Worm (Caenorhabditis elegans) whole organism, early embryonic: ENCODE measurements around the gene erp-44.3.

Experiments used
- B0310.2 ChIP-seq: sonication (generic microtip); optimal IDR thresholded peaks from 2 replicates; lab custom pipeline; 2016; ENCODE audit warnings: mild to moderate bottlenecking, missing genetic modification characterization, missing compliant biosample characterization
- F13C5.2 ChIP-seq: sonication (generic microtip); optimal IDR thresholded peaks from 2 replicates; lab custom pipeline; 2017; ENCODE audit warnings: mild to moderate bottlenecking, missing genetic modification characterization, inconsistent platforms, missing compliant biosample characterization
- aly-1 ChIP-seq: sonication (generic microtip); optimal IDR thresholded peaks from 2 replicates; lab custom pipeline; 2016; ENCODE audit warnings: missing genetic modification characterization, missing compliant biosample characterization
- ama-1 ChIP-seq: fragments of 150-350 bp; optimal IDR thresholded peaks from 2 replicates; lab custom pipeline; 2014
- ceh-13 ChIP-seq: fragments of 200-800 bp; sonication (Bioruptor generic); optimal IDR thresholded peaks from 2 replicates; lab custom pipeline; 2018; ENCODE audit warnings: mild to moderate bottlenecking, missing genetic modification characterization, missing compliant biosample characterization
- ceh-36 ChIP-seq: sonication (generic microtip); optimal IDR thresholded peaks from 2 replicates; lab custom pipeline; 2016; ENCODE audit warnings: missing genetic modification characterization, inconsistent platforms, missing compliant biosample characterization
- ets-7 ChIP-seq: sonication (generic microtip); optimal IDR thresholded peaks from 2 replicates; lab custom pipeline; 2016; ENCODE audit warnings: missing genotype, missing genetic modification characterization, missing compliant biosample characterization
- flt-1 ChIP-seq: fragments of 200-800 bp; sonication (Bioruptor generic); IDR thresholded peaks from 2 replicates; pipeline ENCODE4 v1.3.6; 2022; ENCODE audit warnings: missing genetic modification characterization, missing compliant biosample characterization
- hmbx-1 ChIP-seq: sonication (generic microtip); optimal IDR thresholded peaks from 2 replicates; lab custom pipeline; 2016; ENCODE audit warnings: mild to moderate bottlenecking, missing genetic modification characterization, missing compliant biosample characterization
- hmg-4 ChIP-seq: fragments of 200-800 bp; sonication (Bioruptor generic); optimal IDR thresholded peaks from 2 replicates; lab custom pipeline; 2018; ENCODE audit warnings: mild to moderate bottlenecking, missing genetic modification characterization, missing compliant biosample characterization
- hnd-1 ChIP-seq: sonication (generic microtip); optimal IDR thresholded peaks from 2 replicates; lab custom pipeline; 2016; ENCODE audit warnings: missing genetic modification characterization, missing compliant biosample characterization
- pes-1 ChIP-seq: fragments of 200-800 bp; sonication (Bioruptor generic); IDR thresholded peaks from 2 replicates; pipeline ENCODE4 v1.3.6; 2022; ENCODE audit warnings: missing genetic modification reagents, missing genetic modification characterization, missing compliant biosample characterization
- scrt-1 ChIP-seq: fragments of 200-800 bp; sonication (Bioruptor generic); IDR thresholded peaks from 2 replicates; pipeline ENCODE4 v1.3.6; 2022; ENCODE audit warnings: missing genetic modification characterization, missing compliant biosample characterization
- sea-1 ChIP-seq: fragments of 200-800 bp; sonication (Bioruptor generic); conservative IDR thresholded peaks from 2 replicates; pipeline ENCODE4 v1.3.6; 2022; ENCODE audit warnings: missing genetic modification characterization, missing compliant biosample characterization
- tbx-11 ChIP-seq: fragments of 200-800 bp; sonication (Bioruptor generic); IDR thresholded peaks from 2 replicates; pipeline ENCODE4 v1.3.6; 2022; ENCODE audit warnings: missing genetic modification characterization, missing compliant biosample characterization
- tbx-37 ChIP-seq: fragments of 200-800 bp; sonication (Bioruptor generic); conservative IDR thresholded peaks from 2 replicates; pipeline ENCODE4 v1.3.6; 2022; ENCODE audit warnings: missing genetic modification reagents, missing genetic modification characterization, missing compliant biosample characterization
- tra-4 ChIP-seq: sonication (generic microtip); optimal IDR thresholded peaks from 2 replicates; lab custom pipeline; 2017; ENCODE audit warnings: missing genetic modification characterization, missing compliant biosample characterization

erp-44.3 gene

DNA sequence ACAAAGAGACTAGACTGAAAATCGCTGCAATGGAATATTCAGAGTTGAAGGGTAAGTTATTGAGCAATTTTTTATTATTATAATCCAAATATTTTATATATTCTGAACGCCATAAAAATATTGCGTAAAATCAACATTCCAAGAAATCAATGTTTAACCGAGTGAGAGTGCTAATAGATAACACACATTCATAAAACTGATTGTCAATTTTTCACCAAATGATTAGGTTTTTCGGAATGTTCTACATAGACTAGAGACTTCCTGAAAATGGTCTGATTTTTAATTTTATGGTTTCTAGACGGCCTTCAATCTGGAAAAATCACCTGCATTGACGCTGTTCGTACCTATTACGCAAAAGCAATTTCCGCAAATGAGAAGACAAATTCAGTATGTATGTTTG, 30.2 kb downstream of the erp-44.3 start:
- no peak for TF ChIP-seq pes-1 (GFP tag; lab: Robert Waterston, UW)
- TF ChIP-seq sea-1 (GFP tag; lab: Robert Waterston, UW), result no peak
- no peak for TF ChIP-seq ama-1
- TF ChIP-seq flt-1 (GFP tag; lab: Robert Waterston, UW), result no peak
- TF ChIP-seq F13C5.2 (tag; lab: Kevin White, UChicago), result no peak
- TF ChIP-seq aly-1, result no peak
- TF ChIP-seq tbx-11, result no peak
- no peak for TF ChIP-seq tra-4 (tag; lab: Kevin White, UChicago)
- no peak for TF ChIP-seq scrt-1 (GFP tag; lab: Robert Waterston, UW)
- no peak for TF ChIP-seq ets-7 (tag; lab: Kevin White, UChicago)
- TF ChIP-seq ceh-13, result no peak
- TF ChIP-seq tbx-37, result no peak
- no peak for TF ChIP-seq hmg-4
- no peak for TF ChIP-seq hmbx-1 (tag; lab: Kevin White, UChicago)
- TF ChIP-seq ceh-36 (tag; lab: Kevin White, UChicago), result no peak
- no peak for TF ChIP-seq hnd-1 (tag; lab: Kevin White, UChicago)

DNA sequence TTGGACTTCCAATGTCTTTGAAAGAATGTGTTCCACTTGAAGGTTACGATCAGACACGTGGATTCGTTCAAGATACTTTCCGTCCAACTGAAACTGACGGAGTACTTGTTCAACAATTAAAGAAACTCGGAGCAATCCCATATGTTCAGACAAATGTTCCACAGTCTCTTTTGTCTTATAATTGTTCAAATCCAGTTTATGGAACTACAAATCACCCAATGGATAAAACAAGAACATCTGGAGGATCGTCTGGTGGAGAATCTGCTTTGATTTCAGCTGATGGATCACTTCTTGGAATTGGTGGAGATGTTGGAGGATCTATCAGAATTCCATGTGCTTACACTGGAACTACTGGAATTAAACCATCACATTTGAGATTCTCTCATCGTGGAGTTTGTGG, 30.7 kb downstream of the erp-44.3 start:
- TF ChIP-seq B0310.2 (tag; lab: Kevin White, UChicago), result no peak
- TF ChIP-seq ceh-13, result no peak
- TF ChIP-seq aly-1, result no peak
- no peak for TF ChIP-seq hmg-4
- no peak for TF ChIP-seq ama-1
- no peak for TF ChIP-seq hmbx-1 (tag; lab: Kevin White, UChicago)
- TF ChIP-seq flt-1 (GFP tag; lab: Robert Waterston, UW), result no peak
- no peak for TF ChIP-seq scrt-1 (GFP tag; lab: Robert Waterston, UW)
- TF ChIP-seq hnd-1 (tag; lab: Kevin White, UChicago), result no peak
- TF ChIP-seq pes-1 (GFP tag; lab: Robert Waterston, UW), result no peak
- no peak for TF ChIP-seq tra-4 (tag; lab: Kevin White, UChicago)
- TF ChIP-seq tbx-37, result no peak
- TF ChIP-seq tbx-11, result no peak
- TF ChIP-seq ceh-36 (tag; lab: Kevin White, UChicago), result no peak
- no peak for TF ChIP-seq F13C5.2 (tag; lab: Kevin White, UChicago)
- no peak for TF ChIP-seq ets-7 (tag; lab: Kevin White, UChicago)
- no peak for TF ChIP-seq sea-1 (GFP tag; lab: Robert Waterston, UW)

ce11 chrIV:8154966-8155365, 32.5 kb downstream of the erp-44.3 start:
- no peak for TF ChIP-seq aly-1
- TF ChIP-seq ama-1, result no peak
- TF ChIP-seq tra-4 (tag; lab: Kevin White, UChicago), result no peak
- no peak for TF ChIP-seq scrt-1 (GFP tag; lab: Robert Waterston, UW)
- no peak for TF ChIP-seq tbx-37
- TF ChIP-seq sea-1 (GFP tag; lab: Robert Waterston, UW), result no peak
- no peak for TF ChIP-seq flt-1 (GFP tag; lab: Robert Waterston, UW)
- TF ChIP-seq F13C5.2 (tag; lab: Kevin White, UChicago), result no peak
- no peak for TF ChIP-seq B0310.2 (tag; lab: Kevin White, UChicago)
- TF ChIP-seq hmbx-1 (tag; lab: Kevin White, UChicago), result no peak

DNA sequence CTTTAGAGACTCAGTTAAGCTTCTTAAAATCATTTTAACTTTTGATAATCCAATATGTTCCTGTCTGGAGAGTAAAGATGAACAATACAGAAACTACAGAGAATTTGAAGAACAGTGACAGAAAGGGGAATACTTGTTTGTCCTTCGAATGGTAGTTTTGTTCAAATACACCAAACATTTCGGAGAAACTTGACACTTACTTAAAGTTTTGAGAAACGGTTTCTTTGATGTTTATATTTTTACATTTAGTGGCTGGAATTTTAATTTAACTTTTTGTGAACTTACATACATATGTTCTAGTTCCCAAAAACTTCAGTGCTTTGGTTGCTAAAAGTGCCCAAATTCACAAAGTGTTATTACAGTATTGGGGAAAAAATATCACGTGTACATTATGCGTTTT, 34.7 kb downstream of the erp-44.3 start, which contains the start of gene B0218.5:
Gene B0218.5 (minus strand): TSS at position 101 of the 400 bp plus-strand sequence.
- TF ChIP-seq tra-4 (tag; lab: Kevin White, UChicago) (no peak), ceh-13 (no peak), ceh-36 (tag; lab: Kevin White, UChicago) (no peak), scrt-1 (GFP tag; lab: Robert Waterston, UW) (no peak), flt-1 (GFP tag; lab: Robert Waterston, UW) (no peak), sea-1 (GFP tag; lab: Robert Waterston, UW) (no peak), tbx-37 (no peak), B0310.2 (tag; lab: Kevin White, UChicago) (no peak), pes-1 (GFP tag; lab: Robert Waterston, UW) (no peak)

DNA sequence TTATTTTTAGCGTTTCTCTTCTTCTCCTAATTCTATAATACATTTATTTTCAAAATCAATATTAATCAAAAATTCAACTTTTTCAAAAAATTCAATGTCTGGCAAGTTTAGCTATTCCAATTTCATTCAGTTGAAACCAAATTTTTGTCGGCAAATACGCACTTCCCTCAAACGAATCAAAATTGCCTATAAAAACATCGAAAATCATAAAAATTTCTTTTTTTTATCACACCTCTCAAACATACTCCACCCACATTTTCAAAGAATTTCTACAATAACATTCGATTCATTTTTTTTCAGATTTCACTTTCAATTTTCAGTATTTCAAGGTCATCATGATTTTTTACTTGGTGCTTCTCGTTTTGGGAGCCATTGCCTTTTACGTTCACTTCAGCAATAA, 36.6 kb downstream of the erp-44.3 start, which contains the start of gene faah-1:
Gene faah-1 (plus strand): TSS at position 301 of the 400 bp plus-strand sequence.
- no peak for TF ChIP-seq tbx-37
- no peak for TF ChIP-seq tra-4 (tag; lab: Kevin White, UChicago)
- no peak for TF ChIP-seq ets-7 (tag; lab: Kevin White, UChicago)
- no peak for TF ChIP-seq aly-1
- no peak for TF ChIP-seq hmbx-1 (tag; lab: Kevin White, UChicago)
- no peak for TF ChIP-seq F13C5.2 (tag; lab: Kevin White, UChicago)
- no peak for TF ChIP-seq flt-1 (GFP tag; lab: Robert Waterston, UW)
- TF ChIP-seq scrt-1 (GFP tag; lab: Robert Waterston, UW), result no peak
- TF ChIP-seq hnd-1 (tag; lab: Kevin White, UChicago), result no peak
- no peak for TF ChIP-seq tbx-11
- no peak for TF ChIP-seq sea-1 (GFP tag; lab: Robert Waterston, UW)
- TF ChIP-seq hmg-4, result no peak
- no peak for TF ChIP-seq ceh-13
- no peak for TF ChIP-seq B0310.2 (tag; lab: Kevin White, UChicago)
- TF ChIP-seq pes-1 (GFP tag; lab: Robert Waterston, UW), result no peak
- no peak for TF ChIP-seq ceh-36 (tag; lab: Kevin White, UChicago)
- no peak for TF ChIP-seq ama-1

- no peak for TF ChIP-seq aly-1
- TF ChIP-seq tra-4 (tag; lab: Kevin White, UChicago), result no peak
- TF ChIP-seq hmbx-1 (tag; lab: Kevin White, UChicago), result no peak
- TF ChIP-seq hmg-4, result no peak
- no peak for TF ChIP-seq ama-1
- no peak for TF ChIP-seq scrt-1 (GFP tag; lab: Robert Waterston, UW)
- TF ChIP-seq B0310.2 (tag; lab: Kevin White, UChicago), result no peak
- TF ChIP-seq ets-7 (tag; lab: Kevin White, UChicago), result no peak
- no peak for TF ChIP-seq pes-1 (GFP tag; lab: Robert Waterston, UW)
- no peak for TF ChIP-seq sea-1 (GFP tag; lab: Robert Waterston, UW)
- TF ChIP-seq ceh-36 (tag; lab: Kevin White, UChicago), result no peak
- TF ChIP-seq hnd-1 (tag; lab: Kevin White, UChicago), result no peak
- no peak for TF ChIP-seq tbx-11
- TF ChIP-seq ceh-13, result no peak
- no peak for TF ChIP-seq F13C5.2 (tag; lab: Kevin White, UChicago)
These were observed 37.5 kb downstream of the erp-44.3 start for ce11 chrIV:8159995-8160394.

ce11 chrIV:8161774-8162173, 39.3 kb downstream of the erp-44.3 start:
- TF ChIP-seq ama-1 (no peak), tbx-37 (no peak), ceh-13 (no peak), sea-1 (GFP tag; lab: Robert Waterston, UW) (no peak), ets-7 (tag; lab: Kevin White, UChicago) (no peak), B0310.2 (tag; lab: Kevin White, UChicago) (no peak), tra-4 (tag; lab: Kevin White, UChicago) (no peak), scrt-1 (GFP tag; lab: Robert Waterston, UW) (no peak), hmg-4 (no peak), pes-1 (GFP tag; lab: Robert Waterston, UW) (no peak), ceh-36 (tag; lab: Kevin White, UChicago) (no peak), hmbx-1 (tag; lab: Kevin White, UChicago) (no peak), aly-1 (no peak), hnd-1 (tag; lab: Kevin White, UChicago) (no peak), flt-1 (GFP tag; lab: Robert Waterston, UW) (no peak)
